Worm (Caenorhabditis elegans) whole organism, L4 larva: ENCODE data around the gene C49G7.7.

ENCODE experiments used
- F37D6.2 ChIP-seq: sonication (generic microtip); optimal IDR thresholded peaks from 2 replicates; lab custom pipeline; 2016; ENCODE audit warnings: mild to moderate bottlenecking, missing genetic modification characterization, missing compliant biosample characterization
- F44E2.7 ChIP-seq: fragments of 200-800 bp; sonication (Bioruptor generic); IDR thresholded peaks from 2 replicates; pipeline ENCODE4 v2.1.2; 2022; ENCODE audit warnings: missing genetic modification characterization, missing compliant biosample characterization
- Y5F2A.4 ChIP-seq: fragments of 200-800 bp; sonication (Bioruptor generic); optimal IDR thresholded peaks from 2 replicates; lab custom pipeline; 2018; ENCODE audit warnings: mild to moderate bottlenecking, missing genetic modification characterization, missing compliant biosample characterization
- Y75B8A.6 ChIP-seq: fragments of 200-800 bp; sonication (Bioruptor generic); IDR thresholded peaks from 2 replicates; pipeline ENCODE4 v1.3.6; 2022; ENCODE audit warnings: missing genetic modification reagents, missing genetic modification characterization, missing compliant biosample characterization
- aly-2 ChIP-seq: sonication (generic microtip); optimal IDR thresholded peaks from 2 replicates; lab custom pipeline; 2018; ENCODE audit warnings: missing biosample characterization, missing genetic modification characterization
- ceh-44 ChIP-seq: fragments of 200-800 bp; sonication (Bioruptor generic); IDR thresholded peaks from 2 replicates; pipeline ENCODE4 v1.3.6; 2022; ENCODE audit warnings: missing genetic modification reagents, missing genetic modification characterization, missing compliant biosample characterization
- daf-12 ChIP-seq: fragments of 150-350 bp; optimal IDR thresholded peaks from 2 replicates; lab custom pipeline; 2014; ENCODE audit warnings: missing biosample characterization, missing genetic modification reagents, missing genetic modification characterization
- daf-19 ChIP-seq: fragments of 200-800 bp; sonication (Bioruptor generic); conservative IDR thresholded peaks from 2 replicates; pipeline ENCODE4 v1.3.6; 2022; ENCODE audit warnings: missing genetic modification characterization, missing compliant biosample characterization
- dmd-9 ChIP-seq: fragments of 200-800 bp; sonication (Bioruptor generic); IDR thresholded peaks from 2 replicates; pipeline ENCODE4 v1.3.6; 2022; ENCODE audit warnings: missing genetic modification reagents, missing genetic modification characterization, missing compliant biosample characterization
- dve-1 ChIP-seq: sonication (generic microtip); optimal IDR thresholded peaks from 2 replicates; lab custom pipeline; 2017; ENCODE audit warnings: antibody characterized with exemption, mild to moderate bottlenecking, missing genetic modification characterization, missing compliant biosample characterization; ENCODE audit not compliant: insufficient read depth
- egl-43 ChIP-seq: fragments of 200-800 bp; sonication (Bioruptor generic); IDR thresholded peaks from 2 replicates; pipeline ENCODE4 v1.3.6; 2022; ENCODE audit warnings: missing genetic modification reagents, missing genetic modification characterization, missing compliant biosample characterization
- gei-8 ChIP-seq: fragments of 200-800 bp; sonication (Bioruptor generic); optimal IDR thresholded peaks from 2 replicates; lab custom pipeline; 2018; ENCODE audit warnings: mild to moderate bottlenecking, missing genetic modification characterization, missing compliant biosample characterization
- jun-1 ChIP-seq: fragments of 150-350 bp; optimal IDR thresholded peaks from 2 replicates; lab custom pipeline; 2014; ENCODE audit warnings: missing biosample characterization, missing genetic modification reagents, missing genetic modification characterization
- lim-7 ChIP-seq: fragments of 200-800 bp; sonication (Bioruptor generic); IDR thresholded peaks from 2 replicates; pipeline ENCODE4 v1.3.6; 2022; ENCODE audit warnings: missing genetic modification characterization, missing compliant biosample characterization
- lin-1 ChIP-seq: fragments of 200-800 bp; sonication (Bioruptor generic); IDR thresholded peaks from 2 replicates; pipeline ENCODE4 v1.3.6; 2022; ENCODE audit warnings: missing genetic modification reagents, missing genetic modification characterization, missing compliant biosample characterization
- lin-13 ChIP-seq: fragments of 150-350 bp; optimal IDR thresholded peaks from 2 replicates; lab custom pipeline; 2014; ENCODE audit warnings: missing biosample characterization, missing genetic modification reagents, missing genetic modification characterization
- lin-15B ChIP-seq: fragments of 150-350 bp; sonication (generic microtip); optimal IDR thresholded peaks from 3 replicates; lab custom pipeline; 2014; ENCODE audit warnings: missing biosample characterization, missing genetic modification characterization
- lsy-2 ChIP-seq, 2 experiments: fragments of 150-350 bp in 1 of 2; sonication (generic microtip) in 1 of 2; optimal IDR thresholded peaks; 2 replicates each; lab custom pipeline; 2014 to 2017; ENCODE audit warnings: missing biosample characterization in 2 of 2, missing genetic modification characterization in 2 of 2
- madf-9 ChIP-seq: fragments of 200-800 bp; sonication (Bioruptor generic); conservative IDR thresholded peaks from 2 replicates; pipeline ENCODE4 v1.3.6; 2022; ENCODE audit warnings: missing genetic modification reagents, missing genetic modification characterization, missing compliant biosample characterization
- mdt-29 ChIP-seq: fragments of 200-800 bp; sonication (Bioruptor generic); IDR thresholded peaks from 2 replicates; pipeline ENCODE4 v1.3.6; 2022; ENCODE audit warnings: missing genetic modification reagents, missing genetic modification characterization, missing compliant biosample characterization
- mes-2 ChIP-seq: sonication (generic microtip); optimal IDR thresholded peaks from 2 replicates; lab custom pipeline; 2016; ENCODE audit warnings: missing genotype, mild to moderate bottlenecking, missing genetic modification characterization, missing compliant biosample characterization; ENCODE audit not compliant: poor library complexity, severe bottlenecking
- mxl-3 ChIP-seq: fragments of 200-800 bp; sonication (Bioruptor generic); optimal IDR thresholded peaks from 2 replicates; lab custom pipeline; 2018; ENCODE audit warnings: mild to moderate bottlenecking, missing genetic modification characterization, missing compliant biosample characterization
- nhr-102 ChIP-seq: sonication (generic microtip); optimal IDR thresholded peaks from 2 replicates; lab custom pipeline; 2016; ENCODE audit warnings: mild to moderate bottlenecking, missing genetic modification characterization, moderate library complexity, missing compliant biosample characterization
- nhr-11 ChIP-seq: fragments of 150-350 bp; optimal IDR thresholded peaks from 2 replicates; lab custom pipeline; 2014; ENCODE audit warnings: missing biosample characterization, missing genetic modification characterization
- nhr-111 ChIP-seq: fragments of 200-800 bp; sonication (Bioruptor generic); optimal IDR thresholded peaks from 2 replicates; lab custom pipeline; 2018; ENCODE audit warnings: mild to moderate bottlenecking, missing genetic modification characterization, missing compliant biosample characterization
- nhr-41 ChIP-seq: fragments of 200-800 bp; sonication (Bioruptor generic); IDR thresholded peaks from 2 replicates; pipeline ENCODE4 v1.3.6; 2022; ENCODE audit warnings: missing genetic modification reagents, missing genetic modification characterization, missing compliant biosample characterization
- nhr-42 ChIP-seq: fragments of 200-800 bp; sonication (Bioruptor generic); IDR thresholded peaks from 2 replicates; pipeline ENCODE4 v1.3.6; 2022; ENCODE audit warnings: missing genetic modification characterization, missing compliant biosample characterization
- nhr-76 ChIP-seq: fragments of 150-350 bp; optimal IDR thresholded peaks from 2 replicates; lab custom pipeline; 2014; ENCODE audit warnings: missing biosample characterization, missing genetic modification characterization
- php-3 ChIP-seq: fragments of 200-800 bp; sonication (Bioruptor generic); IDR thresholded peaks from 2 replicates; pipeline ENCODE4 v1.3.6; 2022; ENCODE audit warnings: missing genetic modification reagents, missing genetic modification characterization, missing compliant biosample characterization
- pqm-1 ChIP-seq: sonication (generic microtip); optimal IDR thresholded peaks from 2 replicates; lab custom pipeline; 2017; ENCODE audit warnings: missing biosample characterization, missing genetic modification characterization
- snpc-1.2 ChIP-seq: fragments of 200-800 bp; sonication (Bioruptor generic); IDR thresholded peaks from 2 replicates; pipeline ENCODE4 v1.3.6; 2022; ENCODE audit warnings: missing genetic modification reagents, missing genetic modification characterization, missing compliant biosample characterization
- snpc-4 ChIP-seq: fragments of 150-350 bp; optimal IDR thresholded peaks from 2 replicates; lab custom pipeline; 2014; ENCODE audit warnings: missing biosample characterization, missing genetic modification characterization
- unc-39 ChIP-seq: sonication (generic microtip); optimal IDR thresholded peaks from 2 replicates; lab custom pipeline; 2017; ENCODE audit warnings: missing biosample characterization, missing genetic modification characterization
- unc-62 ChIP-seq, 3 experiments: fragments of 150-350 bp in 1 of 3; sonication (generic microtip); optimal IDR thresholded peaks in 2 of 3; peaks in 1 of 3; 1 replicate in 1 of 3; 2 replicates in 2 of 3; lab custom pipeline; 2014 to 2017; ENCODE audit warnings: missing biosample characterization in 3 of 3, missing genetic modification characterization in 3 of 3, missing genetic modification reagents in 3 of 3, missing genotype in 1 of 3
- vab-7 ChIP-seq: fragments of 200-800 bp; sonication (Bioruptor generic); IDR thresholded peaks from 2 replicates; pipeline ENCODE4 v1.3.6; 2022; ENCODE audit warnings: missing genetic modification reagents, missing genetic modification characterization, missing compliant biosample characterization
- zfp-3 ChIP-seq: fragments of 200-800 bp; sonication (Bioruptor generic); conservative IDR thresholded peaks from 2 replicates; pipeline ENCODE4 v1.3.6; 2022; ENCODE audit warnings: missing genetic modification reagents, missing genetic modification characterization, missing compliant biosample characterization
- zip-11 ChIP-seq: fragments of 200-800 bp; sonication (Bioruptor generic); IDR thresholded peaks from 2 replicates; pipeline ENCODE4 v1.3.6; 2022; ENCODE audit warnings: missing genetic modification characterization, missing compliant biosample characterization
- zip-2 ChIP-seq: fragments of 150-350 bp; optimal IDR thresholded peaks from 2 replicates; lab custom pipeline; 2014; ENCODE audit warnings: missing biosample characterization, missing genetic modification characterization
- ztf-11 ChIP-seq: fragments of 150-350 bp; optimal IDR thresholded peaks from 2 replicates; lab custom pipeline; 2014; ENCODE audit warnings: missing biosample characterization, missing genetic modification characterization

C49G7.7 gene

DNA sequence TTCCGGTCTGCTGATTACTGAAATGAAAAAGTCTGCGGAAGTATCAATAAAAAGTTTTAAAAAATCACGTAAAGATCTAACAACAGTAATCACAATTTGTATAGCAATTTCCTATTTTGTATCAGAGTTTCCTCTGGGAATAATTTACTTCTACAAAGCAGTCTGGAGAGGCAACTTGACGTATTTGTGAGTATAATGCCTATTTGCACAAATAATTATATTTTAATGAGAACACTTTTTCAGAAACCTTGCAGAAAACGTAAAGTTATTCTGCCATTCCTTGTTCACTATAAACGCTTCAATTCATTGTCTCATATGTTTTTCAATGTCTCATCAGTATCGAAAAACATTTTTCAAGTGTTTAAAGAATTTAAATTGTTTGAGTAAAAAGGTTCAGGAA lies 15.7 kb upstream of the C49G7.7 start:
- peak in 1 of 2 experiments; percentile 80 for TF ChIP-seq unc-62 (GFP tag; optimal IDR thresholded peaks at IDR 0.05 in 1 of 2; lab: Kevin White, UChicago)
- no peak for TF ChIP-seq unc-62 (tag; optimal IDR thresholded peaks at IDR 0.05; lab: Kevin White, UChicago)
- no peak for TF ChIP-seq nhr-42 (GFP tag; lab: Robert Waterston, UW)
- no peak for TF ChIP-seq F37D6.2 (tag; lab: Kevin White, UChicago)

DNA sequence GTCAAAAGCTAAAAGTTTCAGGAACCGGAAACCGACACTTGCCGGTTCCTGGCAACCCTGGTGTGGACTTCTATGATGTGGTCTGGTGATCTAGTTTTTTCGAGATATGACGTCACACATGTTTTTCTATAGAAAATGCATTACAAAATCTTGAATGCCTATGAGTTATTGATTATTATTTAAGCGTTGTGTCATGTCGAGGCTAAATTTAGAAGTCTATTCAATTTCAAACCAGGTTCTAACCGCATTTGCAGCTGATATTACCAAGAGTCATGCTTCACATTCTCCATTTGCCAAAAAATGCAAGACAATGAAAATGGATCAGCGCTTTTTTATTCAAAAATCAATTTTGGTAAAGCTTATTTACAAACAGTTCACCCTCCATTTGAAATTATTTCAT lies 15.1 kb upstream of the C49G7.7 start, which contains the start of gene K09D9.3:
Gene K09D9.3, plus strand, starts transcription at position 301 of the 400 bp plus-strand sequence.
- TF ChIP-seq vab-7 (GFP tag; lab: Robert Waterston, UW), result no peak
- TF ChIP-seq zip-2 (tag; lab: Kevin White, UChicago), result no peak
- no peak for TF ChIP-seq lin-15B

DNA sequence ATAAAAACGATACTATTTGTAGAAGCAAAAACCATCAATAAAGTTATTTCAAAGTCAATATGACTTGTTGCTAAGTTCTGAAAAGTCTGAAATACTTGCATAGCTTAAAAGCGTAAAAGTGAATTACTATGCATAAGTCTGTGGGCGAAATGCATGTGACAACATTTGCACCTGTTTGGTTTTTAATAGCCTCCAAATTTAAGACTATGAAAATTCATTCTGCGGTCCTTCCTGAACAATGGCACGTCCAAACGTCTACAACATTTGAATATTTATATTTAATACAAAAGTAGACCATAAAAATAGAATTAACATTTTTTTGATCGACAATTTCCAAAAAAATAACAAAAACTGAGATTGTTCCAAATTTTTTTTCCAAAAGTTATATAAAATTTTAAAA lies 12.5 kb upstream of the C49G7.7 start, which contains the start of gene K09D9.14:
Gene K09D9.14, minus strand, starts transcription at position 101 of the 400 bp plus-strand sequence.
- no peak for TF ChIP-seq mes-2 (tag; lab: Kevin White, UChicago)
- TF ChIP-seq F44E2.7 (GFP tag; lab: Robert Waterston, UW), result no peak
- TF ChIP-seq nhr-76, result no peak
- no peak for TF ChIP-seq gei-8 (GFP tag; lab: Kevin White, UChicago)
- TF ChIP-seq unc-39, result no peak
- TF ChIP-seq nhr-111 (GFP tag; lab: Kevin White, UChicago), result no peak
- TF ChIP-seq nhr-102 (tag; lab: Kevin White, UChicago), result no peak
- no peak for TF ChIP-seq php-3
- no peak for TF ChIP-seq snpc-1.2 (GFP tag; lab: Robert Waterston, UW)
- TF ChIP-seq dve-1 (tag; lab: Kevin White, UChicago), result no peak
- TF ChIP-seq nhr-41 (GFP tag; lab: Robert Waterston, UW), result no peak
- no peak for TF ChIP-seq mxl-3 (GFP tag; lab: Kevin White, UChicago)
- no peak for TF ChIP-seq zfp-3 (GFP tag; lab: Robert Waterston, UW)
- no peak for TF ChIP-seq ceh-44 (GFP tag; lab: Robert Waterston, UW)
- no peak for TF ChIP-seq F37D6.2 (tag; lab: Kevin White, UChicago)
- no peak for TF ChIP-seq jun-1 (tag; lab: Kevin White, UChicago)
- no peak for TF ChIP-seq lim-7 (GFP tag; lab: Robert Waterston, UW)
- TF ChIP-seq egl-43 (GFP tag; lab: Robert Waterston, UW), result no peak
- no peak for TF ChIP-seq daf-12 (tag; lab: Kevin White, UChicago)
- TF ChIP-seq, all 104 proteins: peak for 0

DNA sequence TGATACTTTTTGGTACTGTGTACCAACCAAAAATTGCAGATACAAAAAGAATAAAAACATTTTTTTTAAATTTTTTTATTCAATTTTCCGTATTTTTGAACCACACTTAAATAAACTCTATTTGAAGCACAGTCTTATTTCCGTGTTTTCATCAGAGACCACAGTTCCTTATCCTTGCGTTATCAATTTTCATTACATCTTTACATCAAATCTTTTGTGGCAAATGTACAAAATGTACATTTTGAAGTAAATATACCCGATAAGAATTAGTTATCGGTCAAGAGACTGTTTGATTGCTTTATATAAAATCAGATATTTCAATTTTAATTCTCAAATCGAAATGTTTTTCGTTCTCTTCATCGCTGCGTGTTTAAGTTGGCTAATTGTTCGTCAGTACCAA lies 12.0 kb upstream of the C49G7.7 start, which contains the start of gene cyp-35A3:
Gene cyp-35A3, plus strand, starts transcription at position 301 of the 400 bp plus-strand sequence.
- TF ChIP-seq aly-2, result no peak
- no peak for TF ChIP-seq Y75B8A.6
- TF ChIP-seq mdt-29 (GFP tag; lab: Robert Waterston, UW), result no peak
- no peak for TF ChIP-seq lsy-2 (tag; optimal IDR thresholded peaks at IDR 0.05; lab: Kevin White, UChicago)
- no peak for TF ChIP-seq Y5F2A.4
- TF ChIP-seq lin-13, result no peak
- no peak for TF ChIP-seq daf-19 (GFP tag; lab: Robert Waterston, UW)
- TF ChIP-seq pqm-1 (tag; lab: Kevin White, UChicago), result no peak
- no peak for TF ChIP-seq nhr-41 (GFP tag; lab: Robert Waterston, UW)
- no peak for TF ChIP-seq snpc-4 (tag; lab: Kevin White, UChicago)
- TF ChIP-seq dmd-9 (GFP tag; lab: Robert Waterston, UW), result no peak
- TF ChIP-seq zip-11 (GFP tag; lab: Robert Waterston, UW), result no peak
- no peak for TF ChIP-seq ztf-11
- no peak for TF ChIP-seq nhr-11 (tag; lab: Kevin White, UChicago)
- TF ChIP-seq madf-9 (GFP tag; lab: Robert Waterston, UW), result no peak
- TF ChIP-seq lin-1 (GFP tag; lab: Robert Waterston, UW), result no peak
- TF ChIP-seq, all 104 proteins: peak for 0
